Worm (Caenorhabditis elegans): ENCODE data around the gene nhr-127.

Gene nhr-127

ce11 chrV:16285794-16286193 lies 26.0 kb downstream of the nhr-127 start, which contains the start of gene F28G4.4:
Gene F28G4.4, minus strand, starts transcription at chrV:16285894.
- no peak for TF ChIP-seq sea-1 (GFP tag; conservative IDR thresholded peaks at IDR 0.05)
- no peak for TF ChIP-seq ceh-13 (GFP tag; optimal IDR thresholded peaks at IDR 0.05)
- TF ChIP-seq ets-7 (tag; optimal IDR thresholded peaks at IDR 0.05), result no peak
- no peak for TF ChIP-seq hnd-1 (tag; optimal IDR thresholded peaks at IDR 0.05)
- TF ChIP-seq ama-1 (optimal IDR thresholded peaks at IDR 0.05), result no peak
- TF ChIP-seq ceh-36 (tag; optimal IDR thresholded peaks at IDR 0.05), result no peak
- no peak for TF ChIP-seq pes-1 (GFP tag; IDR thresholded peaks at IDR 0.05)
- TF ChIP-seq tra-4 (tag; optimal IDR thresholded peaks at IDR 0.05), result no peak
- TF ChIP-seq flt-1 (GFP tag; IDR thresholded peaks at IDR 0.05), result no peak
- TF ChIP-seq hmbx-1 (tag; optimal IDR thresholded peaks at IDR 0.05), result no peak
- TF ChIP-seq tbx-37 (GFP tag; conservative IDR thresholded peaks at IDR 0.05), result no peak
- TF ChIP-seq F13C5.2 (tag; optimal IDR thresholded peaks at IDR 0.05), result no peak
- TF ChIP-seq aly-1 (tag; optimal IDR thresholded peaks at IDR 0.05), result no peak
- TF ChIP-seq tbx-11 (GFP tag; IDR thresholded peaks at IDR 0.05), result no peak
- TF ChIP-seq hmg-4 (GFP tag; optimal IDR thresholded peaks at IDR 0.05), result no peak
- TF ChIP-seq B0310.2 (tag; optimal IDR thresholded peaks at IDR 0.05), result no peak
- no peak for TF ChIP-seq scrt-1 (GFP tag; IDR thresholded peaks at IDR 0.05)

ce11 chrV:16287619-16288018 lies 27.8 kb downstream of the nhr-127 start, which contains the start of gene F28G4.3:
Gene F28G4.3, minus strand, starts transcription at chrV:16287719.
- TF ChIP-seq ceh-13 (GFP tag; optimal IDR thresholded peaks at IDR 0.05), result no peak
- no peak for TF ChIP-seq hmbx-1 (tag; optimal IDR thresholded peaks at IDR 0.05)
- no peak for TF ChIP-seq hnd-1 (tag; optimal IDR thresholded peaks at IDR 0.05)
- TF ChIP-seq F13C5.2 (tag; optimal IDR thresholded peaks at IDR 0.05), result no peak
- no peak for TF ChIP-seq tbx-37 (GFP tag; conservative IDR thresholded peaks at IDR 0.05)
- TF ChIP-seq ceh-36 (tag; optimal IDR thresholded peaks at IDR 0.05), result no peak
- TF ChIP-seq hmg-4 (GFP tag; optimal IDR thresholded peaks at IDR 0.05), result no peak
- no peak for TF ChIP-seq B0310.2 (tag; optimal IDR thresholded peaks at IDR 0.05)
- no peak for TF ChIP-seq ets-7 (tag; optimal IDR thresholded peaks at IDR 0.05)
- no peak for TF ChIP-seq ama-1 (optimal IDR thresholded peaks at IDR 0.05)
- no peak for TF ChIP-seq aly-1 (tag; optimal IDR thresholded peaks at IDR 0.05)
- TF ChIP-seq sea-1 (GFP tag; conservative IDR thresholded peaks at IDR 0.05), result no peak
- no peak for TF ChIP-seq tra-4 (tag; optimal IDR thresholded peaks at IDR 0.05)
- TF ChIP-seq flt-1 (GFP tag; IDR thresholded peaks at IDR 0.05), result no peak
- no peak for TF ChIP-seq tbx-11 (GFP tag; IDR thresholded peaks at IDR 0.05)
- TF ChIP-seq pes-1 (GFP tag; IDR thresholded peaks at IDR 0.05), result no peak
- TF ChIP-seq scrt-1 (GFP tag; IDR thresholded peaks at IDR 0.05), result no peak

DNA sequence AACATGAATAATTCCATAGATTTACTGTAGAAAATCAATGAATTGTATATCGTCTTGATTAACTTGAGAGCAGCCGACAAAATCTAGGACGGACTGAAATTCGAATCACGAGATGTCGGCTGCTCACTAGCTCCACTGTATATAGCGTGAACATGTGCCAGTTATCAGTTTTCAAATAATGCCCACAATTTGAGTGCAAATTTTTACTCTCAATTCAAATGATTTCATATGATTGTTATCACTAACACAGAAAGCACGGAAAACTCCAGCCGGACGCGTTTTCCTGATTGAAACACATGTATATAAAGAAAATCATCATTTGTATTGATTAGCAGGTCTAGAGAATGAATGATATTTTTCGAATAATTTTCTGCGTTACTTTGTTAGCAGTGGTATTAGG lies 32.6 kb downstream of the nhr-127 start, which contains the start of gene oac-5:
TSS of gene oac-5 (plus strand) at position 301 of the 400 bp plus-strand sequence.
- TF ChIP-seq flt-1 (GFP tag; IDR thresholded peaks at IDR 0.05), result no peak
- no peak for TF ChIP-seq sea-1 (GFP tag; conservative IDR thresholded peaks at IDR 0.05)
- no peak for TF ChIP-seq hmg-4 (GFP tag; optimal IDR thresholded peaks at IDR 0.05)
- TF ChIP-seq ets-7 (tag; optimal IDR thresholded peaks at IDR 0.05), result no peak
- no peak for TF ChIP-seq hmbx-1 (tag; optimal IDR thresholded peaks at IDR 0.05)
- TF ChIP-seq hnd-1 (tag; optimal IDR thresholded peaks at IDR 0.05), result no peak
- TF ChIP-seq scrt-1 (GFP tag; IDR thresholded peaks at IDR 0.05), result no peak
- no peak for TF ChIP-seq ama-1 (optimal IDR thresholded peaks at IDR 0.05)
- TF ChIP-seq F13C5.2 (tag; optimal IDR thresholded peaks at IDR 0.05), result no peak
- no peak for TF ChIP-seq tbx-37 (GFP tag; conservative IDR thresholded peaks at IDR 0.05)
- TF ChIP-seq aly-1 (tag; optimal IDR thresholded peaks at IDR 0.05), result no peak
- no peak for TF ChIP-seq tra-4 (tag; optimal IDR thresholded peaks at IDR 0.05)
- TF ChIP-seq ceh-13 (GFP tag; optimal IDR thresholded peaks at IDR 0.05), result no peak
- no peak for TF ChIP-seq ceh-36 (tag; optimal IDR thresholded peaks at IDR 0.05)
- no peak for TF ChIP-seq B0310.2 (tag; optimal IDR thresholded peaks at IDR 0.05)
- no peak for TF ChIP-seq tbx-11 (GFP tag; IDR thresholded peaks at IDR 0.05)
- TF ChIP-seq pes-1 (GFP tag; IDR thresholded peaks at IDR 0.05), result no peak

DNA sequence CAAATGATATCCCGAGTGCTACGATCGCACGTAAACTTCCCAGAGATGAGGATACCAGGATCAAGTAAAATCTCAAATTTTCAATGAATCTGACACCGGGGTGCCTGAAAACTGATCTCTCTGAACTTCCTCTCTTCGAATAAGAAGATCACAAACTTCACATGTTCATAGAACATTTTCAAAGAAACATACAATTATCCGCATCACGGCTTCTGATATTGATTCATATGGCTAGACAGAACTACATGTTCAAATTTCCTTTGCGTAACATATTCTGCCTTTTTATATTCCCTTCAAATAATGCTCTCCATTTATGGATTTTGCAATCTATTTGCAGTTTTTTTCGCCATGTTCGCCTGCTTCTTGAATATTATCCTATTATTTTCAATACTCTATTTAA lies 37.3 kb downstream of the nhr-127 start, which contains the start of gene srbc-83:
TSS of gene srbc-83 (plus strand) at position 301 of the 400 bp plus-strand sequence.
- TF ChIP-seq tbx-37 (GFP tag; conservative IDR thresholded peaks at IDR 0.05) (no peak), tra-4 (tag; optimal IDR thresholded peaks at IDR 0.05) (no peak), B0310.2 (tag; optimal IDR thresholded peaks at IDR 0.05) (no peak), ceh-36 (tag; optimal IDR thresholded peaks at IDR 0.05) (no peak), F13C5.2 (tag; optimal IDR thresholded peaks at IDR 0.05) (no peak), ets-7 (tag; optimal IDR thresholded peaks at IDR 0.05) (no peak), hmbx-1 (tag; optimal IDR thresholded peaks at IDR 0.05) (no peak), ama-1 (optimal IDR thresholded peaks at IDR 0.05) (no peak), hmg-4 (GFP tag; optimal IDR thresholded peaks at IDR 0.05) (no peak), tbx-11 (GFP tag; IDR thresholded peaks at IDR 0.05) (no peak), sea-1 (GFP tag; conservative IDR thresholded peaks at IDR 0.05) (no peak), pes-1 (GFP tag; IDR thresholded peaks at IDR 0.05) (no peak), ceh-13 (GFP tag; optimal IDR thresholded peaks at IDR 0.05) (no peak), aly-1 (tag; optimal IDR thresholded peaks at IDR 0.05) (no peak)

ce11 chrV:16298669-16299068 lies 38.9 kb downstream of the nhr-127 start, which contains the start of gene srbc-84:
Gene srbc-84, plus strand, starts transcription at chrV:16298969.
- no peak for TF ChIP-seq ama-1 (optimal IDR thresholded peaks at IDR 0.05)
- TF ChIP-seq pes-1 (GFP tag; IDR thresholded peaks at IDR 0.05), result no peak
- TF ChIP-seq tbx-37 (GFP tag; conservative IDR thresholded peaks at IDR 0.05), result no peak
- TF ChIP-seq ceh-13 (GFP tag; optimal IDR thresholded peaks at IDR 0.05), result no peak
- no peak for TF ChIP-seq hmbx-1 (tag; optimal IDR thresholded peaks at IDR 0.05)
- TF ChIP-seq tra-4 (tag; optimal IDR thresholded peaks at IDR 0.05), result no peak
- no peak for TF ChIP-seq hnd-1 (tag; optimal IDR thresholded peaks at IDR 0.05)
- no peak for TF ChIP-seq sea-1 (GFP tag; conservative IDR thresholded peaks at IDR 0.05)
- TF ChIP-seq B0310.2 (tag; optimal IDR thresholded peaks at IDR 0.05), result no peak
- no peak for TF ChIP-seq hmg-4 (GFP tag; optimal IDR thresholded peaks at IDR 0.05)
- TF ChIP-seq ets-7 (tag; optimal IDR thresholded peaks at IDR 0.05), result no peak
- TF ChIP-seq ceh-36 (tag; optimal IDR thresholded peaks at IDR 0.05), result no peak
- no peak for TF ChIP-seq scrt-1 (GFP tag; IDR thresholded peaks at IDR 0.05)
- TF ChIP-seq F13C5.2 (tag; optimal IDR thresholded peaks at IDR 0.05), result no peak
- TF ChIP-seq tbx-11 (GFP tag; IDR thresholded peaks at IDR 0.05), result no peak

- TF ChIP-seq hmg-4 (GFP tag; optimal IDR thresholded peaks at IDR 0.05) (no peak), aly-1 (tag; optimal IDR thresholded peaks at IDR 0.05) (no peak), hmbx-1 (tag; optimal IDR thresholded peaks at IDR 0.05) (no peak), tbx-37 (GFP tag; conservative IDR thresholded peaks at IDR 0.05) (no peak), sea-1 (GFP tag; conservative IDR thresholded peaks at IDR 0.05) (no peak), ceh-13 (GFP tag; optimal IDR thresholded peaks at IDR 0.05) (no peak), scrt-1 (GFP tag; IDR thresholded peaks at IDR 0.05) (no peak), ama-1 (optimal IDR thresholded peaks at IDR 0.05) (no peak), B0310.2 (tag; optimal IDR thresholded peaks at IDR 0.05) (no peak), F13C5.2 (tag; optimal IDR thresholded peaks at IDR 0.05) (no peak), pes-1 (GFP tag; IDR thresholded peaks at IDR 0.05) (no peak), ceh-36 (tag; optimal IDR thresholded peaks at IDR 0.05) (no peak), hnd-1 (tag; optimal IDR thresholded peaks at IDR 0.05) (no peak), tbx-11 (GFP tag; IDR thresholded peaks at IDR 0.05) (no peak), flt-1 (GFP tag; IDR thresholded peaks at IDR 0.05) (no peak)
Measured at ce11 chrV:16299834-16300233, 40.0 kb downstream of the nhr-127 start.
